Fruit fly (Drosophila melanogaster) S2 (cell line): ENCODE measurements around the gene GMF.

ENCODE experiments used
- CG8478 ChIP-seq: fragments of >200 bp; optimal IDR thresholded peaks from 2 replicates; lab custom pipeline; 2018
- CTCF ChIP-seq, 2 experiments: fragments of >200 bp; optimal IDR thresholded peaks; 2 replicates each; lab custom pipeline; 2018

- no peak for TF ChIP-seq CTCF (optimal IDR thresholded peaks at IDR 0.05; lab: Kevin White, UChicago)
- TF ChIP-seq CG8478: no peak
Measured at dm6 chr2L:16325515-16326257, 22.9 kb upstream of the GMF start, which contains the start of gene cact.
